Fruit fly (Drosophila melanogaster) S2 (cell line): ENCODE measurements around the gene Nf-YA.

Experiments used
- CG8478 ChIP-seq: fragments of >200 bp; optimal IDR thresholded peaks from 2 replicates; lab custom pipeline; 2018
- CTCF ChIP-seq, 2 experiments: fragments of >200 bp; optimal IDR thresholded peaks; 2 replicates each; lab custom pipeline; 2018

dm6 chr3L:9398028-9398427, 44.0 kb downstream of the Nf-YA start:
- TF ChIP-seq CG8478 (lab: Kevin White, UChicago) (no peak), CTCF (optimal IDR thresholded peaks at IDR 0.05; lab: Kevin White, UChicago) (no peak)
